Fruit fly (Drosophila melanogaster) whole organism, embryonic: ENCODE results near the gene sno.

Experiments used
- Atf3 ChIP-seq: fragments of 200-800 bp; sonication (Bioruptor generic); optimal IDR thresholded peaks from 3 replicates; lab custom pipeline; 2016; ENCODE audit warnings: missing biosample characterization, missing genetic modification characterization
- B-H2 ChIP-seq: fragments of 200-800 bp; sonication (Bioruptor generic); optimal IDR thresholded peaks from 2 replicates; lab custom pipeline; 2018; ENCODE audit warnings: missing biosample characterization, mild to moderate bottlenecking, missing genetic modification characterization
- BEAF-32 ChIP-seq: fragments of 200-800 bp; sonication (Bioruptor generic); optimal IDR thresholded peaks from 3 replicates; lab custom pipeline; 2017; ENCODE audit warnings: missing biosample characterization, missing genetic modification characterization, mild to moderate bottlenecking, moderate library complexity, missing genetic modification reagents
- CG10321 ChIP-seq: fragments of 200-800 bp; sonication (Bioruptor generic); IDR thresholded peaks from 2 replicates; pipeline ENCODE4 v1.3.6; 2022; ENCODE audit warnings: missing biosample characterization, missing genetic modification characterization
- CG10543 ChIP-seq: fragments of 200-800 bp; sonication (Bioruptor generic); optimal IDR thresholded peaks from 3 replicates; lab custom pipeline; 2017; ENCODE audit warnings: missing biosample characterization, mild to moderate bottlenecking, missing genetic modification characterization, moderate library complexity
- CG12744 ChIP-seq: fragments of 200-800 bp; sonication (Bioruptor generic); optimal IDR thresholded peaks from 2 replicates; lab custom pipeline; 2016; ENCODE audit warnings: missing biosample characterization, missing genetic modification characterization
- CG13123 ChIP-seq: fragments of 200-800 bp; sonication (Bioruptor generic); optimal IDR thresholded peaks from 2 replicates; lab custom pipeline; 2016; ENCODE audit warnings: missing biosample characterization, missing genetic modification characterization
- CG14860 ChIP-seq: fragments of 200-800 bp; sonication (Bioruptor generic); IDR thresholded peaks from 3 replicates; pipeline ENCODE4 v1.3.6; 2022; ENCODE audit warnings: missing biosample characterization, missing genetic modification characterization; ENCODE audit not compliant: partially characterized antibody
- CG1647 ChIP-seq: fragments of 200-800 bp; sonication (Bioruptor generic); optimal IDR thresholded peaks from 3 replicates; lab custom pipeline; 2016; ENCODE audit warnings: missing biosample characterization, missing genetic modification characterization
- CG2199 ChIP-seq: fragments of 200-800 bp; sonication (Bioruptor generic); IDR thresholded peaks from 3 replicates; pipeline ENCODE4 v1.3.6; 2022; ENCODE audit warnings: missing biosample characterization, missing genetic modification characterization
- CG2889 ChIP-seq: fragments of 200-800 bp; sonication (Bioruptor generic); IDR thresholded peaks from 3 replicates; pipeline ENCODE4 v1.3.6; 2022; ENCODE audit warnings: missing biosample characterization, missing genetic modification characterization
- CG30403 ChIP-seq: fragments of 200-800 bp; sonication (Bioruptor generic); optimal IDR thresholded peaks from 3 replicates; lab custom pipeline; 2016; ENCODE audit warnings: missing biosample characterization, missing genetic modification characterization
- CG34376 ChIP-seq: fragments of 200-800 bp; sonication (Bioruptor generic); optimal IDR thresholded peaks from 2 replicates; lab custom pipeline; 2018; ENCODE audit warnings: missing biosample characterization, mild to moderate bottlenecking, missing genetic modification characterization
- CG3726 ChIP-seq: fragments of 200-800 bp; sonication (Bioruptor generic); IDR thresholded peaks from 3 replicates; pipeline ENCODE4, ENCODE4 v1.3.6; 2022; ENCODE audit warnings: missing biosample characterization, missing genetic modification characterization
- CG42726 ChIP-seq: fragments of 200-800 bp; sonication (Bioruptor generic); IDR thresholded peaks from 2 replicates; pipeline ENCODE4 v1.3.6; 2022; ENCODE audit warnings: missing biosample characterization, missing genetic modification characterization; ENCODE audit not compliant: partially characterized antibody
- CG4328 ChIP-seq: fragments of 200-800 bp; sonication (Bioruptor generic); optimal IDR thresholded peaks from 3 replicates; lab custom pipeline; 2017; ENCODE audit warnings: missing biosample characterization, missing genetic modification reagents, missing genetic modification characterization
- CG4854 ChIP-seq: fragments of 200-800 bp; sonication (Bioruptor generic); optimal IDR thresholded peaks from 2 replicates; lab custom pipeline; 2016; ENCODE audit warnings: missing biosample characterization, missing genetic modification characterization, inconsistent platforms
- CG7372 ChIP-seq: fragments of 200-800 bp; sonication (Bioruptor generic); IDR thresholded peaks from 2 replicates; pipeline ENCODE4 v1.3.6; 2022; ENCODE audit warnings: missing biosample characterization, missing genetic modification characterization
- CG8388 ChIP-seq: fragments of 200-800 bp; sonication (Bioruptor generic); optimal IDR thresholded peaks from 2 replicates; lab custom pipeline; 2019; ENCODE audit warnings: missing biosample characterization, mild to moderate bottlenecking, missing genetic modification characterization, moderate library complexity
- Chrac-16 ChIP-seq: fragments of 200-800 bp; sonication (Bioruptor generic); optimal IDR thresholded peaks from 3 replicates; lab custom pipeline; 2016; ENCODE audit warnings: missing biosample characterization, missing genetic modification characterization
- D ChIP-seq, 2 experiments: fragments of 200-800 bp in 1 of 2; fragments of >200 bp in 1 of 2; sonication (Bioruptor generic) in 1 of 2; optimal IDR thresholded peaks; 2 replicates in 1 of 2; 3 replicates in 1 of 2; lab custom pipeline; 2017; ENCODE audit warnings: mild to moderate bottlenecking in 1 of 2, missing biosample characterization in 1 of 2, missing genetic modification characterization in 1 of 2, missing genetic modification reagents in 1 of 2
- Dbx ChIP-seq: fragments of 200-800 bp; sonication (Bioruptor generic); IDR thresholded peaks from 3 replicates; pipeline ENCODE4 v1.3.6; 2022; ENCODE audit warnings: missing biosample characterization, missing genetic modification characterization
- Dll ChIP-seq: fragments of 200-800 bp; sonication (Bioruptor generic); IDR thresholded peaks from 4 replicates; pipeline ENCODE4 v1.3.6; 2022; ENCODE audit warnings: missing biosample characterization, missing genetic modification characterization; ENCODE audit not compliant: partially characterized antibody
- ERR ChIP-seq: fragments of 200-800 bp; sonication (Bioruptor generic); optimal IDR thresholded peaks from 2 replicates; lab custom pipeline; 2016; ENCODE audit warnings: missing biosample characterization, missing genetic modification characterization
- Elba2 ChIP-seq: fragments of 200-800 bp; sonication (Bioruptor generic); optimal IDR thresholded peaks from 3 replicates; lab custom pipeline; 2016; ENCODE audit warnings: missing biosample characterization, missing genetic modification characterization
- Hmx ChIP-seq: fragments of 200-800 bp; sonication (Bioruptor generic); optimal IDR thresholded peaks from 2 replicates; lab custom pipeline; 2016; ENCODE audit warnings: missing biosample characterization, missing genetic modification characterization
- Hr51 ChIP-seq, 2 experiments: fragments of 200-800 bp; sonication (Bioruptor generic); optimal IDR thresholded peaks; 2 replicates in 1 of 2; 3 replicates in 1 of 2; lab custom pipeline; 2016 to 2018; ENCODE audit warnings: missing biosample characterization in 2 of 2, missing genetic modification characterization in 2 of 2, mild to moderate bottlenecking in 1 of 2, moderate library complexity in 1 of 2
- Kr ChIP-seq: fragments of 200-800 bp; sonication (Bioruptor generic); optimal IDR thresholded peaks from 2 replicates; lab custom pipeline; 2017; ENCODE audit warnings: missing biosample characterization, mild to moderate bottlenecking, missing genetic modification characterization
- PHDP ChIP-seq: fragments of 200-800 bp; sonication (Bioruptor generic); optimal IDR thresholded peaks from 3 replicates; lab custom pipeline; 2018; ENCODE audit warnings: missing biosample characterization, mild to moderate bottlenecking, missing genetic modification characterization, moderate library complexity
- bigmax ChIP-seq: fragments of 200-800 bp; sonication (Bioruptor generic); optimal IDR thresholded peaks from 2 replicates; lab custom pipeline; 2018; ENCODE audit warnings: missing biosample characterization, mild to moderate bottlenecking, missing genetic modification characterization
- bsh ChIP-seq, 2 experiments: fragments of 200-800 bp; sonication (Bioruptor generic); optimal IDR thresholded peaks; 2 replicates each; lab custom pipeline; 2017 to 2018; ENCODE audit warnings: mild to moderate bottlenecking in 2 of 2, missing biosample characterization in 2 of 2, missing genetic modification characterization in 2 of 2, moderate library complexity in 1 of 2
- cwo ChIP-seq: fragments of 200-800 bp; sonication (Bioruptor generic); optimal IDR thresholded peaks from 3 replicates; lab custom pipeline; 2017; ENCODE audit warnings: missing biosample characterization, missing genetic modification characterization, mild to moderate bottlenecking, moderate library complexity, missing genetic modification reagents
- dati ChIP-seq: fragments of 200-800 bp; sonication (Bioruptor generic); IDR thresholded peaks from 2 replicates; pipeline ENCODE4 v1.3.6; 2022; ENCODE audit warnings: missing biosample characterization, missing genetic modification characterization
- disco-r ChIP-seq: fragments of 200-800 bp; sonication (Bioruptor generic); optimal IDR thresholded peaks from 2 replicates; lab custom pipeline; 2016; ENCODE audit warnings: missing biosample characterization, missing genetic modification characterization
- dmrt11E ChIP-seq: fragments of 200-800 bp; sonication (Bioruptor generic); optimal IDR thresholded peaks from 3 replicates; lab custom pipeline; 2018; ENCODE audit warnings: missing biosample characterization, mild to moderate bottlenecking, missing genetic modification characterization, moderate library complexity
- emc ChIP-seq: fragments of 200-800 bp; sonication (Bioruptor generic); optimal IDR thresholded peaks from 2 replicates; lab custom pipeline; 2016; ENCODE audit warnings: missing biosample characterization, missing genetic modification characterization
- esg ChIP-seq: fragments of 200-800 bp; sonication (Bioruptor generic); conservative IDR thresholded peaks from 2 replicates; pipeline ENCODE4 v1.3.6; 2022; ENCODE audit warnings: missing biosample characterization, missing genetic modification characterization
- ewg ChIP-seq: fragments of 200-800 bp; sonication (Bioruptor generic); optimal IDR thresholded peaks from 3 replicates; lab custom pipeline; 2017; ENCODE audit warnings: mild to moderate bottlenecking, missing biosample characterization, missing genetic modification reagents, missing genetic modification characterization
- grn ChIP-seq: fragments of 200-800 bp; sonication (Bioruptor generic); optimal IDR thresholded peaks from 3 replicates; lab custom pipeline; 2017; ENCODE audit warnings: missing biosample characterization, missing genetic modification characterization
- gro ChIP-seq: fragments of 200-800 bp; sonication (Bioruptor generic); optimal IDR thresholded peaks from 2 replicates; lab custom pipeline; 2016; ENCODE audit warnings: missing biosample characterization, missing genetic modification characterization
- kah ChIP-seq: fragments of 200-800 bp; sonication (Bioruptor generic); optimal IDR thresholded peaks from 2 replicates; lab custom pipeline; 2018; ENCODE audit warnings: missing biosample characterization, mild to moderate bottlenecking, missing genetic modification characterization
- nau ChIP-seq: fragments of 200-800 bp; sonication (Bioruptor generic); optimal IDR thresholded peaks from 3 replicates; lab custom pipeline; 2017; ENCODE audit warnings: missing biosample characterization, mild to moderate bottlenecking, missing genetic modification characterization, missing genetic modification reagents
- nerfin-2 ChIP-seq: fragments of 200-800 bp; sonication (Bioruptor generic); IDR thresholded peaks from 2 replicates; pipeline ENCODE4 v1.3.6; 2022; ENCODE audit warnings: missing biosample characterization, missing genetic modification characterization; ENCODE audit not compliant: partially characterized antibody
- ranshi ChIP-seq: fragments of 200-800 bp; sonication (Bioruptor generic); IDR thresholded peaks from 2 replicates; pipeline ENCODE4 v1.3.6; 2022; ENCODE audit warnings: missing biosample characterization, missing genetic modification characterization
- rib ChIP-seq: fragments of 200-800 bp; sonication (Bioruptor generic); IDR thresholded peaks from 2 replicates; pipeline ENCODE4 v1.3.6; 2022; ENCODE audit warnings: missing biosample characterization, missing genetic modification characterization
- salm ChIP-seq: fragments of 200-800 bp; sonication (Bioruptor generic); optimal IDR thresholded peaks from 2 replicates; lab custom pipeline; 2018; ENCODE audit warnings: missing biosample characterization, mild to moderate bottlenecking, missing genetic modification characterization
- sqz ChIP-seq: fragments of 200-800 bp; sonication (Bioruptor generic); optimal IDR thresholded peaks from 3 replicates; lab custom pipeline; 2018; ENCODE audit warnings: missing biosample characterization, mild to moderate bottlenecking, missing genetic modification characterization
- sug ChIP-seq: fragments of 200-800 bp; optimal IDR thresholded peaks from 2 replicates; lab custom pipeline; 2019; ENCODE audit warnings: missing biosample characterization, mild to moderate bottlenecking, missing genetic modification characterization, moderate library complexity
- trem ChIP-seq: fragments of 200-800 bp; optimal IDR thresholded peaks from 3 replicates; lab custom pipeline; 2019; ENCODE audit warnings: missing biosample characterization, mild to moderate bottlenecking, missing genetic modification characterization, moderate library complexity
- unc-4 ChIP-seq: fragments of 200-800 bp; sonication (Bioruptor generic); IDR thresholded peaks from 2 replicates; pipeline ENCODE4 v1.3.6; 2022; ENCODE audit warnings: missing biosample characterization, missing genetic modification characterization; ENCODE audit not compliant: partially characterized antibody

The sno gene

dm6 chrX:13256967-13257366 is 45.5 kb upstream of the sno start (continued):
- TF ChIP-seq CG12744 (GFP tag; lab: Kevin White, UChicago) (peak; percentile 8), CG4854 (no peak), CG2199 (GFP tag; lab: Robert Waterston, UW) (peak; percentile 97), CG34376 (GFP tag; lab: Kevin White, UChicago) (peak; percentile 16), CG2889 (GFP tag; lab: Robert Waterston, UW) (no peak), CG7372 (GFP tag; lab: Robert Waterston, UW) (no peak), CG8388 (GFP tag; lab: Kevin White, UChicago) (no peak), trem (tag; lab: Kevin White, UChicago) (no peak), ranshi (GFP tag; lab: Robert Waterston, UW) (no peak), disco-r (GFP tag; lab: Kevin White, UChicago) (no peak), CG13123 (GFP tag; lab: Kevin White, UChicago) (no peak), CG4328 (GFP tag; lab: Kevin White, UChicago) (no peak), BEAF-32 (GFP tag; lab: Kevin White, UChicago) (no peak), Dll (GFP tag; lab: Robert Waterston, UW) (no peak), CG42726 (GFP tag; lab: Robert Waterston, UW) (0 out of 2 replicates have a peak, but pooled peaks have one; percentile 18), Kr (no peak), bigmax (no peak), bsh (GFP tag; optimal IDR thresholded peaks at IDR 0.05; lab: Kevin White, UChicago) (no peak), CG14860 (no peak), Atf3 (GFP tag; lab: Kevin White, UChicago) (no peak), esg (GFP tag; lab: Robert Waterston, UW) (no peak), CG10321 (GFP tag; lab: Robert Waterston, UW) (0 out of 2 replicates have a peak, but pooled peaks have one; percentile 9), nerfin-2 (GFP tag; lab: Robert Waterston, UW) (no peak), rib (GFP tag; lab: Robert Waterston, UW) (0 out of 2 replicates have a peak, but pooled peaks have one; percentile 22), CG30403 (GFP tag; lab: Kevin White, UChicago) (no peak), CG3726 (GFP tag; lab: Robert Waterston, UW) (no peak), emc (GFP tag; lab: Kevin White, UChicago) (no peak), ERR (peak; percentile 7), CG10543 (GFP tag; lab: Kevin White, UChicago) (peak; percentile 21), D (optimal IDR thresholded peaks at IDR 0.05; lab: Kevin White, UChicago) (no peak), D (GFP tag; optimal IDR thresholded peaks at IDR 0.05; lab: Kevin White, UChicago) (no peak), unc-4 (GFP tag; lab: Robert Waterston, UW) (no peak)

DNA sequence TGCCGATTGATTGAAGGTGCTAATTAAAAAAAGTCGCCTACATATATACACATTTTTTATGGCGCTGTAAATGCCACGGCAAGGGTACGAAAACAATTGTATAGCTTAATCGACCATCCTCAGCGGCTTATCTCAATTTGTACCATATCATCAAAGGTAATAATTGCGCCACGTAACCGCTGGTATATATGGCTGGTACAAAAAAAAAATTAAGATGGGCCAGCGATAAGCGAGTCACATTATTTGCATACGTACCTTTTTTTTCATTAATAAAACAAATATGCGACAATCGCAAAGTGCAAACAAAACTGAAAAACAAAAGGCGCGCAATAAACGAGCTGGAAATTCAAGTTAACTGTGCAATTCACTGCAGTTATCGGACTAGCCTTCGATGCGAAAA is 43.0 kb upstream of the sno start:
- TF ChIP-seq cwo (GFP tag; lab: Kevin White, UChicago) (no peak), CG1647 (no peak), B-H2 (GFP tag; lab: Kevin White, UChicago) (no peak), gro (GFP tag; lab: Kevin White, UChicago) (no peak), grn (GFP tag; lab: Kevin White, UChicago) (peak; percentile 20), dati (GFP tag; lab: Robert Waterston, UW) (no peak), nau (peak; percentile 19), Elba2 (no peak), Chrac-16 (GFP tag; lab: Kevin White, UChicago) (no peak), Hmx (no peak), ewg (GFP tag; lab: Kevin White, UChicago) (no peak), salm (tag; lab: Kevin White, UChicago) (no peak), dmrt11E (no peak), sqz (GFP tag; lab: Kevin White, UChicago) (peak; percentile 16), kah (GFP tag; lab: Kevin White, UChicago) (no peak), sug (tag; lab: Kevin White, UChicago) (peak; percentile 47), Dbx (no peak), PHDP (tag; lab: Kevin White, UChicago) (peak; percentile 23), Hr51 (GFP tag; optimal IDR thresholded peaks at IDR 0.05; lab: Kevin White, UChicago) (no peak)
